Fruit fly (Drosophila melanogaster): ENCODE data around the gene Gr22a.

Gr22a gene

DNA sequence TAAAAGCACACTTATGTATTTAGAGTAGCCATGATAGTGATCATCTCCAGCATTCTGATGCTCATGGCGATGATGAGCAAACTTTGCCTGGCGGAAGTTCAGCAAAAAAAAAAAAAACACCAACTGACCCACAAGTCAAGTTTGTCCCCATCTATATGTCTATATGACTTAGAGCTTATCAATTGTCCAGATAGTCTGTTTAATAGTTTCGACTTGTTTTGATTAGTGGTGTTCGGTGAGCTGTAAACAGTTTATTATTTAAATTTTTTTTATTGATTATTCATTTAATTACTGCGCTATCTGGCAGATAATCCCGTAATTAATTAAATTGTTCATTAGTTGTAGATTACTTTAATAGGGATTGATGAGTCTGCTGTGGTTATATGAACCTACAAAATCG is 50.9 kb downstream of the Gr22a start:
- TF ChIP-seq Pif1B (GFP tag; optimal IDR thresholded peaks at IDR 0.05) (no peak), CG9948 (tag; optimal IDR thresholded peaks at IDR 0.05) (no peak), rn (GFP tag; IDR thresholded peaks at IDR 0.05) (no peak), CG17806 (tag; optimal IDR thresholded peaks at IDR 0.05) (no peak), CG4496 (GFP tag; IDR thresholded peaks at IDR 0.05) (no peak), D1 (tag; optimal IDR thresholded peaks at IDR 0.05) (no peak), CG10348 (GFP tag; IDR thresholded peaks at IDR 0.05) (no peak), Snoo (tag; optimal IDR thresholded peaks at IDR 0.05) (no peak), Pif1A (GFP tag; optimal IDR thresholded peaks at IDR 0.05) (no peak), CG14655 (GFP tag; optimal IDR thresholded peaks at IDR 0.05) (no peak), fd96Ca (GFP tag; IDR thresholded peaks at IDR 0.05) (no peak), CG32121 (GFP tag; IDR thresholded peaks at IDR 0.05) (no peak), CG12605 (GFP tag; IDR thresholded peaks at IDR 0.05) (no peak)

All from whole organism, pupa.